Fruit fly (Drosophila melanogaster): ENCODE measurements around the gene fzr.

- TF ChIP-seq CG1620 (GFP tag; optimal IDR thresholded peaks at IDR 0.05) (no peak), CG11617 (GFP tag; optimal IDR thresholded peaks at IDR 0.05) (no peak), CG14711 (tag; optimal IDR thresholded peaks at IDR 0.05) (no peak), Mnt (GFP tag; optimal IDR thresholded peaks at IDR 0.05) (no peak), CG33017 (tag; optimal IDR thresholded peaks at IDR 0.05) (no peak), cic (GFP tag; optimal IDR thresholded peaks at IDR 0.05) (no peak), pad (GFP tag; optimal IDR thresholded peaks at IDR 0.05) (no peak), cnc (optimal IDR thresholded peaks at IDR 0.05) (no peak), tj (GFP tag; optimal IDR thresholded peaks at IDR 0.05) (no peak), CG5204 (GFP tag; optimal IDR thresholded peaks at IDR 0.05) (no peak), Hr96 (GFP tag; optimal IDR thresholded peaks at IDR 0.05) (no peak)
Observed at dm6 chrX:4654397-4654796, 24.9 kb downstream of the fzr start, which contains the start of gene CG15473.

Measured in whole organism, adult.